Worm (Caenorhabditis elegans): ENCODE measurements around the gene abu-14.

abu-14 gene

DNA sequence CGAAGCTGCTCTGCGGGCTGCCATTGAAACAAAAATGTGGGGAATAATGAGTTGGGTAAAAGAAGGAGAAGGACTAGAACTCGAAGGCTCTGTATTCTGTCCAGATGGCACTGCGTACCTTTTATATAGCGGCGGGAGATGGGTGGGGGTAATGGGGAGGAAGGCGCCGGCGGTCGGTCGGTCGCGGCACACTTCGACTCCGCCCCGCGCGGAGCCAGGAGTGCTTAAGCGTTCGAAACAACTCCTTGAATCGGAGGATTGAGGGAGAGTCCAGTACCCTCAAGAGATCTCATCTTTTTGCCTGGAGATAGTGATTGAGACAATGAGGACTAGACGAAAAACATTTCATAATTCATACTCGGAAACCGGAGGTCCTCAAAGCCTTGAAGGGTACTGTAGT is at the start of gene abu-14:
Gene abu-14 (minus strand): TSS at position 81 of the 400 bp plus-strand sequence.
- TF ChIP-seq W03F9.2 (tag; optimal IDR thresholded peaks at IDR 0.05), result no peak
- TF ChIP-seq dao-5 (tag; optimal IDR thresholded peaks at IDR 0.05), result no peak
- no peak for TF ChIP-seq him-1 (tag; optimal IDR thresholded peaks at IDR 0.05)

DNA sequence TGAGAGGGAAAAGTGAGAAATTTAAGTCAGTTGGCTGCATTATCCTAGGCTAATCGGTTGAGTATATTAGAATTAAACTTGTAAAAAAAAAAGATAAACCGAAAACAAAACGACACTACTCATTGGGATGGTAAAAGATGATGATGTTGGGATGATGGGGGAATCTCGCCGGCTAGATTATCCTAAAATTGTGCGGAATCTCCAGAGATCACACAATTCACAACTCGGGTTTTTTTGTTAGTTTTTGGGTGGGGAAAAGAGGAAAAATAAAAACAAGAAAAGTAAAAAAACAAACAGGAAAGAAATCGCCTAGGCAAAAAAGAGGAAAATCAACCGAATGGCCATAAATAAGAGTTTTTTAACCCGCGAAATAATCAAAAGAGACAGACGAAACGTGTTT is 48.2 kb upstream of the abu-14 start:
- TF ChIP-seq W03F9.2 (tag; optimal IDR thresholded peaks at IDR 0.05) (no peak), him-1 (tag; optimal IDR thresholded peaks at IDR 0.05) (no peak), dao-5 (tag; optimal IDR thresholded peaks at IDR 0.05) (no peak)

DNA sequence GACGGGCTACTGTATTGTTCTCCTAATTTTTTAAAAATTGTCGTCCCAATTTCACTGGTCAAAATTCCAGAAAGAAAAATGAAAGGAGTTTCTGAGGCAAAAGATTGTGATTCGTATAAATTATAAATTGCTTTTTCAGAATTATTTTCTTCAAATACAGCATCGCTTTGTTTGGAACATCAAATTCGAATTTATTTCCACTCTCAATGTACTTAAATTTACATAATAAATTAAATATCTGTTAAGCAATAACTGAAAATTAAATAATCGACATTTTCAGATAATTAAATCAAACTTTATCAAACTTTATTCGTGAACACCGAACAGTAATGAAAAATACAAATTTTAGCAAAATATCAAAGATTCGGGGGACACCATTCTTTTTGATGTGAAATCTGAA is 47.7 kb upstream of the abu-14 start:
- TF ChIP-seq W03F9.2 (tag; optimal IDR thresholded peaks at IDR 0.05) (no peak), him-1 (tag; optimal IDR thresholded peaks at IDR 0.05) (no peak), dao-5 (tag; optimal IDR thresholded peaks at IDR 0.05) (no peak)

DNA sequence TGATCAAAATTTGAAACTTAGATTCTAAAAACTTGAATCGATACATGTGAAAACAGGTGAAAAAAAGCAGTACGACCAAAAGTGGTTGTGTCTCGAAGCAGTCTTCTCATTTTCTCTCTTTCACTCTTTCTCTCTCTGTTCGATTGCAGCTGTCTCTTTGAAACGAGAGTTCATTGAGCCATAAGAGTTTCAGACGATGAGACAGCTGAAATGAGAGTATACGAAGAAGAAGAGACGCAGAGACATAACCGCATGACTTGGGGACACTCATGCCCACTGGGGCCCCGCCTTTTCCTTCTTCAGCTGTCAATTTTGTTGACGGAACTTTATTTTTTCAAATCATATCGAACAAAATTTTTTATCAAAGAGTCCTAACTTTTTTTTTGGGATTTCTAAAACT is 47.0 kb upstream of the abu-14 start:
- peak; percentile 85 for TF ChIP-seq W03F9.2 (tag; optimal IDR thresholded peaks at IDR 0.05)
- TF ChIP-seq him-1 (tag; optimal IDR thresholded peaks at IDR 0.05), result peak; percentile 53
- TF ChIP-seq dao-5 (tag; optimal IDR thresholded peaks at IDR 0.05), result no peak

DNA sequence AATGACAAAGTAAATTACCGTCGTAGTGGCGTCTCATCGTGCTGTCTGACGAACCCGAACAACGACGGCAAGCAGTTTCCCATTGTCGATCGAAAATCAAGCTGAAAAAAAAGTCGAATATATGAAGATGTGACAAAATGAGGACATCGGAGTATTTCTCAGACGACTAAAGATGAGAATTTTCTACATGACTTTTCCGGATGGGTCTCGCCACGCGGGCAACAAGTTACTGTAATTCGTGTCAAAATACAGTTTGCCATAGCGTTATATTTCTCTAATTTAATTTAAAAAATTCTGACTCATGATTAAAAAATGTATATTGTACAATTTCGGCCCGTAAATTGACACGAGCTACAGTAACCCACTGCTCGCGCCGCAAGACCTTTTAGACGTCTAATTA is 45.9 kb upstream of the abu-14 start, which contains the start of gene C01G6.4:
Gene C01G6.4 (minus strand): TSS at position 101 of the 400 bp plus-strand sequence.
- no peak for TF ChIP-seq him-1 (tag; optimal IDR thresholded peaks at IDR 0.05)
- TF ChIP-seq dao-5 (tag; optimal IDR thresholded peaks at IDR 0.05), result no peak
- no peak for TF ChIP-seq W03F9.2 (tag; optimal IDR thresholded peaks at IDR 0.05)

DNA sequence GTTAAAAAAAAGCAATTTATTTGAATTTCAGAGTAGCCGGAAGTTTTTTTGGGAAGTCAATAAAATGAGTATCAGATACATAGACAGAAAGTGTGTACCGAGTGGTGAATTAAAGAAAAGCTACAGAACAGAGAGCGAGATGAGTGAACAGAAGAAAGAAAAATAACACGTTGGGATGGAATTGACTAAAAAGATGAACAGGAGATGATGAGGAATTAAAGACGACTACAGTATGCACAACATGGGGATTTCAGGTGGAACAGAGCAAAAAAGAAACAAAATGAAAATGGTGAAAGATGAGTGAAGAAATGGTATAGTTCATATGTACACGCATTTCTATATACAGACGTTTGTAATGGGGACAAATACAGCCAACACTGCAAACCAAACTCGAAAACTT is 44.3 kb upstream of the abu-14 start:
- no peak for TF ChIP-seq dao-5 (tag; optimal IDR thresholded peaks at IDR 0.05)
- TF ChIP-seq him-1 (tag; optimal IDR thresholded peaks at IDR 0.05), result no peak
- TF ChIP-seq W03F9.2 (tag; optimal IDR thresholded peaks at IDR 0.05), result no peak

DNA sequence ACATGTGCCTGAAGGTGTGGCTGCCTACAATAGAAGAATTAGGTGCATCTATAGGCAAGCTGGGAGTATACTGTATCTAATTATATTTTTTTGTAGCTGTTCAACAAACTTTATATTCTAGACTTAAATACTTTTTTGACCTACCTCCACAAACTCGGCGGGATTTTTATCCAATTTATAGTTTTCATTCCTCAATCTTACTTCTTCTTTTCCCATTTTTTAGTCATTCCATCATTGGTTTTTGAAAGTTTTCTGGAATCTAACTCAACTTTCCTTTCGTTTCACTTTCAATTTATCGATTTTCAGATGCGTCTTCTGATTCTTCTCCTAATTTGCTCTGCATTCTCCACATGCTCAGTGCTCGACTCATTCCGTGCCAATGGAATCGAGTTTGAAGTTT is 42.6 kb upstream of the abu-14 start, which contains the start of gene C01G6.3:
Gene C01G6.3 (plus strand): TSS at position 301 of the 400 bp plus-strand sequence.
- TF ChIP-seq dao-5 (tag; optimal IDR thresholded peaks at IDR 0.05) (no peak), W03F9.2 (tag; optimal IDR thresholded peaks at IDR 0.05) (no peak), him-1 (tag; optimal IDR thresholded peaks at IDR 0.05) (no peak)

DNA sequence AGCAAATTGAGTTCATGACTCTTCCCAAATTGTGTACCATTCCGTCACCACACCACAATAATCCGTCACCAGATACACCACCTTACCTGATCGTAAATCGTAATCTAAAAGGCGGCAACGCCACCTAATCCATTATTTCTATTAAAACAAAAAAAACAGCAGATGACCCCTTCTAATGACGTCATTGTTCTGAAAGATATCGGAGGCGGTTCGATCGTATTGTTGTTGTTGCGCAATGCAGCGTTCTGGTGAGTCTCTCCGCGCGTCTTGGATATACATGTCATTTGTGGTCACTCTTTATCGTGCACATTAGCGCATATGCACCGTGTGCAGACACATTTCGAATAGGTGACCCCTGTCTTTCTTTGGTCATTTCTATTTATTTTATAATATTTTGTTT is 42.0 kb upstream of the abu-14 start:
- no peak for TF ChIP-seq dao-5 (tag; optimal IDR thresholded peaks at IDR 0.05)

DNA sequence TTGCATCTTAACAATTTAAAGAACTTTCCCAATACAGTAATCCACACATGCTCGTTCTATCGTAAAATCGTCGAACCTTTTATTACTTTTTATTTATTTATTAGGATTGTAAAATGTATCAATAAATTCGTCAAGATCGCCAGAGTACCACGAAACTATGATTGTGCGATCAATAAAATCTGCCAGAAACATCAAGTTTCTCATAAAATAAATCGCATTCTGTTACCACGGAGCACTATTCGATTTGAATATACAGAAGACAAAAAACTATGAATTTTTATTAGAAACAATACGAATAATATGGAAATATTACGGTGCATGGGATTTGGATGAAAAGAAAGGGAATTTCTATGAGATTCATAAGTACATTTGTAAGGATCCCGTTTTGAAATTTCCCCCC is 39.7 kb upstream of the abu-14 start, which contains the start of gene C01G6.2:
Gene C01G6.2 (plus strand): TSS at position 301 of the 400 bp plus-strand sequence.
- no peak for TF ChIP-seq W03F9.2 (tag; optimal IDR thresholded peaks at IDR 0.05)
- no peak for TF ChIP-seq dao-5 (tag; optimal IDR thresholded peaks at IDR 0.05)
- TF ChIP-seq him-1 (tag; optimal IDR thresholded peaks at IDR 0.05), result no peak

DNA sequence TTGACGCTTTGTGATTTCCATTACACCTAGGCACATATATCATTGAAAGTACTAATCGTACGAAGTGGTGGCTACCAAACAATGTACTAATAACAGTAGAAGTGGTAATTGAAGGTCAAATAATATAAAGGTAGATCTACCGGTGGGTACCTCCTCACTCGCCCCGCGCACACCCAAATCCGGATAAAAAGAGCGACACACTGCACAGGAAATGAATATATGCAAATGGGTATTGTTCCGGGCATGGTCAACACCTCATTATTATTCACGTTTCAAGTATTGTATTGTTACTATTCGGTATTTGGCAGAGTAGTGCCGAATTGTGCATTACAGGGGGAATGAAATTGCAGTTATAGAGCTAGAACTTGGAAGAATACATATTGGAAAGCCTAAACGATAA is 39.2 kb upstream of the abu-14 start:
- TF ChIP-seq W03F9.2 (tag; optimal IDR thresholded peaks at IDR 0.05), result no peak
- no peak for TF ChIP-seq dao-5 (tag; optimal IDR thresholded peaks at IDR 0.05)
- no peak for TF ChIP-seq him-1 (tag; optimal IDR thresholded peaks at IDR 0.05)

DNA sequence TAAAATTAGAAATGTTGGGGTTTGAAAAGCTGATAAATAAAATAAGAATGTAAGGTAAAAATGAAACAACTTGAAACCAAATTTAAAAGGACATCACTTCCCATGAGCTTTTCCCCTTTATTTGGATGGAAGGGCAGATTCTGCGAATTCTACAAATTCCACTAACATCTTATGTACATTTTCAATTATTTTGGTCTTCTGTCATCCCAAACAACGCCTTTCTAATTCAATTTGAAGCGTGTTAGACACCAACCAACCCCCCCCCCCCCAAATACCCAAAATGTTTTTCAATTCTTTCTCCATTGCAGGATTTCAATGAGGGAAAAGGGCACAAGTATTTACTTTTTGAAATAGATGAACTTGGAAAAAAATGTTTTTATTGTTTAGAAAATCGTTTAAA is 38.7 kb upstream of the abu-14 start:
- TF ChIP-seq W03F9.2 (tag; optimal IDR thresholded peaks at IDR 0.05) (no peak), dao-5 (tag; optimal IDR thresholded peaks at IDR 0.05) (no peak), him-1 (tag; optimal IDR thresholded peaks at IDR 0.05) (no peak)

DNA sequence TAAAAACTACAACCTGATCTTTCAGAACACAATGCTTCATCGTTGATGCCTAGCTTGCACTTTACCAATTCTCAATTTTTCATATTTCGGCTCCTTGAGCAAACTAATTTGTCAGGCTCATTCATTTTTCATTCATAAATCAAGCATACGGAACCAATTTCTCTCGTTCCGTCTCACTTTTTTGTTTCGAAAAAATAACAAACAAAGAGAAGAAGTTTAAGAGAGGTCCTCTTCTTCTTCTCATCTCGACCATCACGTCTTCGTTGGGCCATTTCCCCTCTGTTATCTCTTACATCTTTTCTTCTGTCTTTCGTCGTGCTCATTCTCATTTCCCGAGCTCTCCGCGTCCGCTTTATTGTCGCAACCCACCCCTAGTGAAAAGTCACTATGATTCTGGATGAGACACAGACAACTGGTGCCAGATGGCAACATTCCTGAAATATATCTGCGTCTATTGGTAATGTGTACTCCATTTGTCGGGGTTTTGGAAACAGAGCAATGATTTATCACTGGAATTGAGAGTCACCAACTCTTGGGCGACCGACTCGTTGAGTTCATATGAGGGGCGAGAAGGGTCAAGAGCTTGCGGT is 37.8 kb upstream of the abu-14 start:
- no peak for TF ChIP-seq W03F9.2 (tag; optimal IDR thresholded peaks at IDR 0.05)
- TF ChIP-seq him-1 (tag; optimal IDR thresholded peaks at IDR 0.05), result no peak
- TF ChIP-seq dao-5 (tag; optimal IDR thresholded peaks at IDR 0.05), result no peak

DNA sequence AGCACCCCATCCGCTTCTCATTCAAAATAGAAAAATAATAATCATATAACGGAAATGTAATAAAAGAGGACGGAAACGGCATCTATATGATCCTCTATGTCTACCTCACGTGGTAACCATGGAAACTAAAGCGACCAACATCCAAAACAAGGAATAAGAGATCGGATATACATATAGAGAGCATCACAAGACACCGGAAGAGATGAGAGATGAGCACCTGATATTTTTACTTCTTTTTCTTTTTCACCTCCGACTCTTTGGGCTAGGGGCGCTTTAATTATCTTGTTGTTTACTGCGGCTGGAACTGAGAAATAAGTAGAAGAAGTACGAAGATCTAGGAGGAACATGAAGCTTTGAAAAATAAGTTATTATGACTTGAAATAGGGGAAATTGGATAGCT is 36.8 kb upstream of the abu-14 start:
- TF ChIP-seq him-1 (tag; optimal IDR thresholded peaks at IDR 0.05) (no peak), dao-5 (tag; optimal IDR thresholded peaks at IDR 0.05) (no peak), W03F9.2 (tag; optimal IDR thresholded peaks at IDR 0.05) (no peak)

DNA sequence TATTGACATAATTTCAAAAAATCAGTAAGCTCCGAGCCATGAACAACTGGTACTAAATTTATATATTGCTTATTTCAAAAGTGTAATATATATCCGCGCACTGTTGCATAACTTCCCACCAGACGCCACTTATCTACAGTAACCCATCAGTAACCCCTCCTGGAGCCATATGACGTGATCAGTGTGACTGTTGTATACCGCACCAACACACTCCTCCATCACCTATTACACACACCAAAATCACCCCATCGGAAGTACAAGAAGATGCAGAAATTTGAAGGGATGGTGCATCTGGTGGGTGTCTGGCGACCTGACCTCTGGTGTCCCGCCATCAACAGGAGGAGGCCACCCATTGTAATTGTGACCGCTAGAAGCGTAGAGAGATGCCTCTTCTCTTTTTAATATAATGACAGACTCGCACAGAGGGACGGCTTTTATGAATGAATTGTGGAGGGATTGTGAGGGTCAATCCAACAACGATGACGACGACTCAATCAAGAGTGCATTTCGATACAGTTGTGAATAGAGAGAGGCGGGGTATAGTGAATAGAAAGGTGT is 35.9 kb upstream of the abu-14 start:
- no peak for TF ChIP-seq dao-5 (tag; optimal IDR thresholded peaks at IDR 0.05)
- no peak for TF ChIP-seq W03F9.2 (tag; optimal IDR thresholded peaks at IDR 0.05)
- TF ChIP-seq him-1 (tag; optimal IDR thresholded peaks at IDR 0.05), result no peak
